Worm (Caenorhabditis elegans) whole organism, L2 larva: ENCODE results near the gene W02A2.9.

Source experiments
- fos-1 ChIP-seq: fragments of 150-350 bp; optimal IDR thresholded peaks from 2 replicates; lab custom pipeline; 2014; ENCODE audit warnings: missing biosample characterization, missing genetic modification characterization
- lin-11 ChIP-seq: fragments of 150-350 bp; sonication (generic microtip); optimal IDR thresholded peaks from 2 replicates; lab custom pipeline; 2014; ENCODE audit warnings: missing biosample characterization, missing genetic modification characterization, inconsistent platforms, mixed read lengths
- nhr-21 ChIP-seq: fragments of 150-350 bp; optimal IDR thresholded peaks from 2 replicates; lab custom pipeline; 2014; ENCODE audit warnings: missing biosample characterization, missing genetic modification characterization
- nhr-23 ChIP-seq: fragments of 150-350 bp; optimal IDR thresholded peaks from 2 replicates; lab custom pipeline; 2014; ENCODE audit warnings: missing biosample characterization, missing genetic modification reagents, missing genetic modification characterization
- sem-4 ChIP-seq: fragments of 150-350 bp; optimal IDR thresholded peaks from 2 replicates; lab custom pipeline; 2014; ENCODE audit warnings: missing biosample characterization, missing genetic modification reagents, missing genetic modification characterization
- skn-1 ChIP-seq: sonication (generic microtip); optimal IDR thresholded peaks from 2 replicates; lab custom pipeline; 2017; ENCODE audit warnings: missing biosample characterization, missing genetic modification characterization
- unc-62 ChIP-seq: fragments of 150-350 bp; optimal IDR thresholded peaks from 2 replicates; lab custom pipeline; 2014; ENCODE audit warnings: missing biosample characterization, missing genetic modification reagents, missing genetic modification characterization

DNA sequence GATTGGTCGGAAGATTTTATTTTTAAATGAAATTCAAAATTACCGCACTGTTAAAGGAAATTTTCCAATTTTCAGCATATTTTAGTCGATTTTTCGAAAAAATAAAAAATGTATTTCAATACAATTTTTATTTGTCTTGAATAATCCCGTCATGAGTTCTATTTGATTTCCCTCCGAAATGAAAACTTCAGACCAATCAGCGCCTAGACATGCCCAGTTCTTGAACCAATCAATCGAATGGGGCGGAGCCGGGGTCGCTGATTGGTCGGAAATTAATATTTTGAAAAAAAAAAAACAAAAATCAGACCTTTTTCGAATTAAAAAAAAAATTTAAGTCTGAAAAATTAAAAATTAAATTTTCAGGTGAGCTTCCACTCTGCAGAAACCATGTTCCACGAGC, 37.8 kb upstream of the W02A2.9 start:
- TF ChIP-seq sem-4 (tag; lab: Kevin White, UChicago), result no peak
- no peak for TF ChIP-seq skn-1 (tag; lab: Kevin White, UChicago)
- TF ChIP-seq fos-1 (tag; lab: Kevin White, UChicago), result no peak
- no peak for TF ChIP-seq lin-11 (tag; lab: Kevin White, UChicago)
- no peak for TF ChIP-seq unc-62 (GFP tag; lab: Kevin White, UChicago)
- TF ChIP-seq nhr-21 (tag; lab: Kevin White, UChicago), result no peak
- no peak for TF ChIP-seq nhr-23 (tag; lab: Kevin White, UChicago)
